Worm (Caenorhabditis elegans) whole organism, L4/young adult: ENCODE measurements around the gene C33C12.11.

Experiments
- W03F9.2 ChIP-seq: fragments of 150-350 bp; optimal IDR thresholded peaks from 2 replicates; lab custom pipeline; 2014; ENCODE audit warnings: missing biosample characterization, missing genetic modification characterization
- dao-5 ChIP-seq: sonication (generic microtip); optimal IDR thresholded peaks from 2 replicates; lab custom pipeline; 2016; ENCODE audit warnings: missing genotype, missing genetic modification characterization, moderate library complexity, missing compliant biosample characterization
- him-1 ChIP-seq: sonication (generic microtip); optimal IDR thresholded peaks from 2 replicates; lab custom pipeline; 2016; ENCODE audit warnings: missing genotype, missing genetic modification reagents, missing genetic modification characterization, missing compliant biosample characterization

C33C12.11 gene

DNA sequence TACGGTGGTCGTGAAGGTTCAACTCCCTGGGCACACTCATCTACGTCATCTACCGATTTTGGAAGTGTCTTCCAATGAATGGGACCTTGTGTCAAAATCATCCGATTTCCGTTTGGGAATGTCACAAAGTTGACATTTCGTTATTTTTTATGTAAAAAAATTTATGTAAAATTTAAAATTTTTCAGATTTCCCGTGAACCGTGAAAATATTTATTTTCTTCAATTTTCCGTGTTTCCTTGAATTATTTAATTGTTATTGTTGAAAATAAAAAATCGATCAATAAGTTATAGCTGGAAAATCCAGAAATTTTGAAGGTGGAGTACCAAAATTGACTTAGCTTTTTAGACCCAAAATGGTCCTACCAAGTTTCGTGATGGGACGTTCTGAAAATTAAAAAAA lies 28.0 kb downstream of the C33C12.11 start, which contains the start of gene hpo-7:
Gene hpo-7 (minus strand): TSS at position 101 of the 400 bp plus-strand sequence.
- TF ChIP-seq dao-5 (tag; lab: Kevin White, UChicago) (no peak), him-1 (no peak), W03F9.2 (tag; lab: Kevin White, UChicago) (no peak)

DNA sequence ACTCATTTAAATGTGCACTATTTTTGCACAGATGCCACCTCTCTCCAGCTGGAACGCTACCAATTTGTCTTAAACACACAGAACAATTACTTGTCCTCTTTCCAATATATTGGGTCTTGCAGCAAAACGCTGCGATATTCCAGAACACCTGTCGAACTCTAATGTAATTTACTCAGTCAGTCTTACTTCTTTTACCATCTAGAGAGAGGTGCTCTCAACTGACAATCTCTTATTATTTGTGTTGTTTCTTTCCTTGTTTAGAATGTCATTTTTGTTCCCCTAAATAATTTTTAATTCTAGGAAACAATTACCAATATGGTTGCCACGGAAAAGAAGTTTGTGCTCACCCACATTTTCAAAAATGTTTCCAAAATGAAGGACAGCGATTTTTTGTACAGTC lies 32.9 kb downstream of the C33C12.11 start, which contains the start of gene sdz-28:
Gene sdz-28 (plus strand): TSS at position 301 of the 400 bp plus-strand sequence.
- no peak for TF ChIP-seq dao-5 (tag; lab: Kevin White, UChicago)
- TF ChIP-seq him-1, result no peak
- no peak for TF ChIP-seq W03F9.2 (tag; lab: Kevin White, UChicago)

DNA sequence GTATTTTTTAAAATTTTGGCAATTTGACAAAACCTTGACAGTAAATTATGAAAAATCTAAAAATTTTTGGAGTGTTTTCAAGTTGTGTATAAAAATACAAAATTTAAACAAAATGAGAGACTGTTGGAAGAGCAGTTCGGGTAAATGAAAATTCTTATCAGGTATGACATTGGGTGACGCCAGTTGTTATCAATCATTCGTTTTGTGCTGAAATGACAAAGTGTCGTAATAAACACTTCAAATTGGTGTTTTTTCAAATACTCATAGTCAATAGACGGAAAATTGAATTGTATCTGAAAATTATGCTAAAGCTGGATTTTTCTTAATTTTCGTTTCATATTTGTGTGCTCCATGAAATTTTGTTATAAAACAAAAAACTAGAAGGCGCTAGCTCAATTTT lies 40.9 kb downstream of the C33C12.11 start:
- TF ChIP-seq dao-5 (tag; lab: Kevin White, UChicago) (no peak), him-1 (no peak), W03F9.2 (tag; lab: Kevin White, UChicago) (no peak)

DNA sequence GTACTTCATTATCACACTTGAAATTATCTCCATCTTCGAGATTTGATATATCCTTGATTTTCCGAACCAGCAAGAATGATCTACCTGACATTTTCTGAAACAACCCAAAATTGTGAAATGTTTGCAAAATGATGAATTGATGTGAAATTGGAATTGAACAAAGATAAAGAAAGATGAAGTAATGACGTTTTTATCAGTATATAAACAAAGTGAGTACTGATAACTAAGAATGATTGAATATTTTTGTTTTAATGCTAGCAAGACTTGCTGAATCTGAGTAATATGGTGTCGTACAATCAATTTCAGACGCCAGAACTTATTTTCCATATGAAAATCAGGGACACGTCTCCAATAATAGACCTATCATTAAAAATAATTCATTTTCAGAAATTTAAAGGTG lies 41.5 kb downstream of the C33C12.11 start, which contains the start of gene math-37:
Gene math-37 (minus strand): TSS at position 101 of the 400 bp plus-strand sequence.
- TF ChIP-seq him-1 (no peak), dao-5 (tag; lab: Kevin White, UChicago) (no peak), W03F9.2 (tag; lab: Kevin White, UChicago) (no peak)

DNA sequence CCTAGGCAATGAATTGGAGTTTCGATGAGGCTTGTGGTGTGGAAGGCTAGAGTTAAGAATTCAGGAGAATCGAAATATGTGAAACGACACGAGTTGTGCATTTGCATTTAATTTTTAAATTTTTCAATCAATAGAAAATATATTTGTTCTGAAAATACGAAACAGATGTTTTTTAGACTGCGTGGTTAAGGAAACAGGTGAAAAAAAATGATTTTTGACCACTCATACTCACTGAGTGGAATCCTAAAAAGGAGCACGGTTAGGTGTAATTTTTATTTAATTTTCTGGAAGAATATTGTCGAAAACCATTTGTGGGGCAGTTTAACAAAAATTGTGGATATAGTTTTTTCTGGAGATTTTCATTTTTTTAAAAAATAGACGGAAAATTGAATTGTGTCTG lies 46.8 kb downstream of the C33C12.11 start, which contains the start of gene srh-195:
Gene srh-195 (minus strand): TSS at position 101 of the 400 bp plus-strand sequence.
- TF ChIP-seq dao-5 (tag; lab: Kevin White, UChicago) (no peak), W03F9.2 (tag; lab: Kevin White, UChicago) (no peak), him-1 (no peak)

DNA sequence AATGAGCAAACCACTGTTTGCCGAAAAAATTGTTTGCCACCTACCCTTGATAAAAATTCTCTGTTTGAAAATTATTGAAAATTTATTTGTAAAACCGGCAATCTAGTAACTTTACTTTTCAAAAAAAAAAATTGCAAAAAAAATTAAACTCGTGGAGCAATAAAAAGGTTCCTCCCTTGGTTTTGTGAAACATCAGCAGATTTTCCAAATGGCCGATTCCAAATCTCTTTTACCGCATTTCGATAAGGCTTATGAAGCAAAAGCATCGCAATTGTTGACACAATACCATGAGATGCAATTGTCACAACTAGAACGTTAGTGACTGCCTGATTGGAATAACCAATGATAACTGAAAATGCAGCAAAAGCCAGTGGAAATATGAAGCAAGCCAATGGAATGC lies 49.1 kb downstream of the C33C12.11 start:
- TF ChIP-seq dao-5 (tag; lab: Kevin White, UChicago) (no peak), him-1 (no peak), W03F9.2 (tag; lab: Kevin White, UChicago) (no peak)
